Fruit fly (Drosophila melanogaster) whole organism, embryonic: ENCODE results near the gene mRpS7.

Experiments used
- Abd-B ChIP-seq: fragments of 200-800 bp; sonication (Bioruptor generic); optimal IDR thresholded peaks from 2 replicates; lab custom pipeline; 2018; ENCODE audit warnings: missing biosample characterization, mild to moderate bottlenecking, missing genetic modification characterization, moderate library complexity
- Aef1 ChIP-seq: fragments of 200-800 bp; sonication (Bioruptor generic); IDR thresholded peaks from 3 replicates; pipeline ENCODE4 v1.3.6; 2022; ENCODE audit warnings: missing biosample characterization, missing genetic modification characterization
- Atf-2 ChIP-seq: fragments of 200-800 bp; sonication (Bioruptor generic); optimal IDR thresholded peaks from 2 replicates; lab custom pipeline; 2016; ENCODE audit warnings: missing biosample characterization, missing genetic modification characterization
- Bgb ChIP-seq: fragments of 200-800 bp; sonication (Bioruptor generic); IDR thresholded peaks from 2 replicates; pipeline ENCODE4 v1.3.6; 2022; ENCODE audit warnings: missing biosample characterization, missing genetic modification characterization; ENCODE audit not compliant: partially characterized antibody
- CG10543 ChIP-seq: fragments of 200-800 bp; sonication (Bioruptor generic); optimal IDR thresholded peaks from 3 replicates; lab custom pipeline; 2017; ENCODE audit warnings: missing biosample characterization, mild to moderate bottlenecking, missing genetic modification characterization, moderate library complexity
- CG11696 ChIP-seq: fragments of 200-800 bp; sonication (Bioruptor generic); IDR thresholded peaks from 2 replicates; pipeline ENCODE4 v1.3.6; 2022; ENCODE audit warnings: missing biosample characterization, missing genetic modification characterization
- CG1233 ChIP-seq: fragments of 200-800 bp; sonication (Bioruptor generic); optimal IDR thresholded peaks from 4 replicates; lab custom pipeline; 2018; ENCODE audit warnings: missing biosample characterization, mild to moderate bottlenecking, missing genetic modification characterization
- CG13624 ChIP-seq: fragments of 200-800 bp; sonication (Bioruptor generic); optimal IDR thresholded peaks from 2 replicates; lab custom pipeline; 2016; ENCODE audit warnings: missing biosample characterization, missing genetic modification characterization
- CG15073 ChIP-seq: fragments of 200-800 bp; sonication (Bioruptor generic); optimal IDR thresholded peaks from 2 replicates; lab custom pipeline; 2016; ENCODE audit warnings: missing biosample characterization, missing genetic modification characterization
- CG1602 ChIP-seq: fragments of 200-800 bp; sonication (Bioruptor generic); optimal IDR thresholded peaks from 3 replicates; lab custom pipeline; 2016; ENCODE audit warnings: missing biosample characterization, missing genetic modification characterization
- CG17385 ChIP-seq: fragments of 200-800 bp; sonication (Bioruptor generic); optimal IDR thresholded peaks from 3 replicates; lab custom pipeline; 2018; ENCODE audit warnings: missing biosample characterization, mild to moderate bottlenecking, missing genetic modification characterization
- CG17612 ChIP-seq: fragments of 200-800 bp; sonication (Bioruptor generic); IDR thresholded peaks from 2 replicates; pipeline ENCODE4 v1.3.6; 2022; ENCODE audit warnings: missing biosample characterization, missing genetic modification characterization
- CG2199 ChIP-seq: fragments of 200-800 bp; sonication (Bioruptor generic); IDR thresholded peaks from 3 replicates; pipeline ENCODE4 v1.3.6; 2022; ENCODE audit warnings: missing biosample characterization, missing genetic modification characterization
- CG30431 ChIP-seq: fragments of 200-800 bp; sonication (Bioruptor generic); optimal IDR thresholded peaks from 2 replicates; lab custom pipeline; 2017; ENCODE audit warnings: missing biosample characterization, missing genetic modification characterization
- CG42726 ChIP-seq: fragments of 200-800 bp; sonication (Bioruptor generic); IDR thresholded peaks from 2 replicates; pipeline ENCODE4 v1.3.6; 2022; ENCODE audit warnings: missing biosample characterization, missing genetic modification characterization; ENCODE audit not compliant: partially characterized antibody
- CG4360 ChIP-seq: fragments of 200-800 bp; sonication (Bioruptor generic); IDR thresholded peaks from 2 replicates; pipeline ENCODE4 v1.3.6; 2022; ENCODE audit warnings: missing biosample characterization, missing genetic modification characterization
- CG6689 ChIP-seq: fragments of 200-800 bp; sonication (Bioruptor generic); IDR thresholded peaks from 2 replicates; pipeline ENCODE4 v1.3.6; 2022; ENCODE audit warnings: missing biosample characterization, missing genetic modification characterization
- CG7271 ChIP-seq: fragments of 200-800 bp; sonication (Bioruptor generic); optimal IDR thresholded peaks from 2 replicates; lab custom pipeline; 2018; ENCODE audit warnings: missing biosample characterization, mild to moderate bottlenecking, missing genetic modification characterization, moderate library complexity
- CG7556 ChIP-seq: fragments of 200-800 bp; sonication (Bioruptor generic); optimal IDR thresholded peaks from 2 replicates; lab custom pipeline; 2017; ENCODE audit warnings: missing biosample characterization, mild to moderate bottlenecking, missing genetic modification characterization
- CG9876 ChIP-seq: fragments of 200-800 bp; sonication (Bioruptor generic); optimal IDR thresholded peaks from 2 replicates; lab custom pipeline; 2016; ENCODE audit warnings: missing biosample characterization, missing genetic modification characterization
- D19A ChIP-seq: fragments of 200-800 bp; optimal IDR thresholded peaks from 3 replicates; lab custom pipeline; 2019; ENCODE audit warnings: missing biosample characterization, mild to moderate bottlenecking, missing genetic modification characterization, moderate library complexity
- Dek ChIP-seq: fragments of 200-800 bp; sonication (Bioruptor generic); optimal IDR thresholded peaks from 3 replicates; lab custom pipeline; 2019; ENCODE audit warnings: missing biosample characterization, mild to moderate bottlenecking, missing genetic modification characterization, moderate library complexity
- GATAe ChIP-seq: fragments of 200-800 bp; sonication (Bioruptor generic); conservative IDR thresholded peaks from 2 replicates; pipeline ENCODE4 v1.3.6; 2022; ENCODE audit warnings: missing biosample characterization, missing genetic modification characterization
- Gug ChIP-seq: fragments of 200-800 bp; sonication (Bioruptor generic); IDR thresholded peaks from 4 replicates; pipeline ENCODE4 v1.3.6; 2022; ENCODE audit warnings: missing biosample characterization, missing genetic modification characterization
- HLH3B ChIP-seq: fragments of 200-800 bp; sonication (Bioruptor generic); IDR thresholded peaks from 2 replicates; pipeline ENCODE4 v1.3.6; 2022; ENCODE audit warnings: missing biosample characterization, missing genetic modification characterization
- Jarid2 ChIP-seq: fragments of 200-800 bp; sonication (Bioruptor generic); optimal IDR thresholded peaks from 3 replicates; lab custom pipeline; 2017; ENCODE audit warnings: mild to moderate bottlenecking, missing biosample characterization, missing genetic modification reagents, missing genetic modification characterization
- bigmax ChIP-seq: fragments of 200-800 bp; sonication (Bioruptor generic); optimal IDR thresholded peaks from 2 replicates; lab custom pipeline; 2018; ENCODE audit warnings: missing biosample characterization, mild to moderate bottlenecking, missing genetic modification characterization
- cg ChIP-seq: fragments of 200-800 bp; sonication (Bioruptor generic); optimal IDR thresholded peaks from 3 replicates; lab custom pipeline; 2019; ENCODE audit warnings: missing biosample characterization, mild to moderate bottlenecking, missing genetic modification characterization, moderate library complexity
- eyg ChIP-seq: fragments of 200-800 bp; sonication (Bioruptor generic); optimal IDR thresholded peaks from 3 replicates; lab custom pipeline; 2016; ENCODE audit warnings: missing biosample characterization, missing genetic modification characterization
- gcm ChIP-seq: fragments of 200-800 bp; sonication (Bioruptor generic); optimal IDR thresholded peaks from 2 replicates; lab custom pipeline; 2019; ENCODE audit warnings: missing biosample characterization, mild to moderate bottlenecking, missing genetic modification characterization, moderate library complexity
- gem ChIP-seq: fragments of 200-800 bp; sonication (Bioruptor generic); optimal IDR thresholded peaks from 2 replicates; lab custom pipeline; 2019; ENCODE audit warnings: missing biosample characterization, mild to moderate bottlenecking, missing genetic modification characterization, moderate library complexity
- gt ChIP-seq: fragments of 200-800 bp; sonication (Bioruptor generic); IDR thresholded peaks from 2 replicates; pipeline ENCODE4 v1.3.6; 2022; ENCODE audit warnings: missing biosample characterization, missing genetic modification characterization
- hkb ChIP-seq, 2 experiments: fragments of 200-800 bp in 1 of 2; fragments of >200 bp in 1 of 2; sonication (Bioruptor generic) in 1 of 2; IDR thresholded peaks in 1 of 2; optimal IDR thresholded peaks in 1 of 2; 2 replicates each; pipeline versions ENCODE4 v1.3.6 to Lab custom; 2017 to 2022; ENCODE audit warnings: missing biosample characterization in 1 of 2, missing genetic modification characterization in 1 of 2
- inv ChIP-seq: fragments of 200-800 bp; sonication (Bioruptor generic); IDR thresholded peaks from 2 replicates; pipeline ENCODE4 v1.3.6; 2022; ENCODE audit warnings: missing biosample characterization, missing genetic modification characterization; ENCODE audit not compliant: partially characterized antibody
- jigr1 ChIP-seq: fragments of 200-800 bp; sonication (Bioruptor generic); IDR thresholded peaks from 3 replicates; pipeline ENCODE4 v1.3.6; 2022; ENCODE audit warnings: missing biosample characterization, missing genetic modification characterization
- kni ChIP-seq: fragments of 200-800 bp; sonication (Bioruptor generic); optimal IDR thresholded peaks from 3 replicates; lab custom pipeline; 2017; ENCODE audit warnings: mild to moderate bottlenecking, missing biosample characterization, missing genetic modification reagents, missing genetic modification characterization
- lilli ChIP-seq: fragments of 200-800 bp; sonication (Bioruptor generic); optimal IDR thresholded peaks from 3 replicates; lab custom pipeline; 2016; ENCODE audit warnings: missing biosample characterization, missing genetic modification characterization
- lola ChIP-seq, 3 experiments: fragments of >200 bp in 2 of 3; fragments of 200-800 bp in 1 of 3; sonication (Bioruptor generic) in 1 of 3; optimal IDR thresholded peaks; 2 replicates each; lab custom pipeline; 2017 to 2019; ENCODE audit warnings: missing biosample characterization in 3 of 3, missing genetic modification characterization in 3 of 3, mild to moderate bottlenecking in 1 of 3, moderate library complexity in 1 of 3
- lov ChIP-seq, 2 experiments: fragments of 200-800 bp in 1 of 2; fragments of >200 bp in 1 of 2; sonication (Bioruptor generic) in 1 of 2; IDR thresholded peaks in 1 of 2; optimal IDR thresholded peaks in 1 of 2; 2 replicates in 1 of 2; 3 replicates in 1 of 2; pipeline versions ENCODE4 v1.3.6 to Lab custom; 2017 to 2022; ENCODE audit warnings: missing biosample characterization in 1 of 2, missing genetic modification characterization in 1 of 2
- mld ChIP-seq: fragments of 200-800 bp; sonication (Bioruptor generic); IDR thresholded peaks from 3 replicates; pipeline ENCODE4 v1.3.6; 2022; ENCODE audit warnings: missing biosample characterization, missing genetic modification characterization; ENCODE audit not compliant: partially characterized antibody
- nerfin-2 ChIP-seq: fragments of 200-800 bp; sonication (Bioruptor generic); IDR thresholded peaks from 2 replicates; pipeline ENCODE4 v1.3.6; 2022; ENCODE audit warnings: missing biosample characterization, missing genetic modification characterization; ENCODE audit not compliant: partially characterized antibody
- nom ChIP-seq: fragments of 200-800 bp; sonication (Bioruptor generic); optimal IDR thresholded peaks from 2 replicates; lab custom pipeline; 2017; ENCODE audit warnings: missing biosample characterization, missing genetic modification characterization, mild to moderate bottlenecking, moderate library complexity, missing genetic modification reagents
- pzg ChIP-seq: fragments of 200-800 bp; sonication (Bioruptor generic); optimal IDR thresholded peaks from 3 replicates; lab custom pipeline; 2018; ENCODE audit warnings: missing biosample characterization, mild to moderate bottlenecking, missing genetic modification characterization, moderate library complexity
- so ChIP-seq: fragments of 200-800 bp; sonication (Bioruptor generic); IDR thresholded peaks from 3 replicates; pipeline ENCODE4 v1.3.6; 2022; ENCODE audit warnings: missing biosample characterization, missing genetic modification characterization
- sr ChIP-seq: fragments of 200-800 bp; sonication (Bioruptor generic); IDR thresholded peaks from 3 replicates; pipeline ENCODE4 v1.3.6; 2022; ENCODE audit warnings: missing biosample characterization, missing genetic modification characterization
- trem ChIP-seq: fragments of 200-800 bp; optimal IDR thresholded peaks from 3 replicates; lab custom pipeline; 2019; ENCODE audit warnings: missing biosample characterization, mild to moderate bottlenecking, missing genetic modification characterization, moderate library complexity
- trh ChIP-seq: fragments of 200-800 bp; sonication (Bioruptor generic); optimal IDR thresholded peaks from 2 replicates; lab custom pipeline; 2016; ENCODE audit warnings: missing biosample characterization, missing genetic modification characterization
- tup ChIP-seq: fragments of 200-800 bp; sonication (Bioruptor generic); optimal IDR thresholded peaks from 2 replicates; lab custom pipeline; 2016; ENCODE audit warnings: missing biosample characterization, mild to moderate bottlenecking, missing genetic modification characterization, moderate library complexity

The mRpS7 gene

DNA sequence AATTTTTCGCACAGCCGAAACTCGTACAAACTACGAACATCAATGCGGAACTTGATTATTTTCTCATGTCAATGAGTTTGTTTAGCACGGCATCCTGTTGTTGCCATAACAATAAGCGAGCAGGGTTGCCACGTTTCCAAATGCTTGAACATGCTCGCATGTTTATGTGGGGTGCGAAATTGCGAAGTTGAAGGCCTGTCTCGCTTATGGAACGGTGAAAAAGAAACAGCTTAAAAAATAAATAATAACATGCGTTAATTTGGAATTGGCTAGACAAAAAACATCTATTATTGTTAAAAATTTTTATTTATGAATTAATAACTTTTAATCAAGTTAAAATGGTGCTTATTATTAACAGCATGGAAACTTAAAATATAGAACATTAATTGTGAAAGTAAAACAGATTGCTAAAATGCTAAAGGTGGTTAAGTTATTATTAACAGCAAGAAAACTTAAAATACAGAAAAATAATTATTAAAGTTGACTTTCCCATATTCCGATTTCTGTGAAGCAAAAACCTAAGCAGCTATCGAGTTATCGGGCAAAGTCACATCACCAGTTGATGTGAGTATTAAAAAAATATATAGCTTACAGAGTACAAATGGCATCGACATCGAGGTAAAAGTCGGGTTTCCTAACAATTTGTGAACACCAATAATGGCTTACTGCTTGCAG is 44.5 kb downstream of the mRpS7 start, which contains the start of the genes Bug22 and TfIIB (continued):
- TF ChIP-seq CG17612 (GFP tag; lab: Robert Waterston, UW) (no peak), lola (GFP tag; optimal IDR thresholded peaks at IDR 0.05; lab: Kevin White, UChicago) (peak in 1 of 3 experiments; percentile 54), CG2199 (GFP tag; lab: Robert Waterston, UW) (no peak), CG17385 (GFP tag; lab: Kevin White, UChicago) (peak; percentile 66), Aef1 (GFP tag; lab: Robert Waterston, UW) (peak; percentile 66; the same call in 2 of the 3 replicates), Dek (tag; lab: Kevin White, UChicago) (peak; percentile 76), CG1233 (peak; percentile 66), lilli (GFP tag; lab: Kevin White, UChicago) (peak; percentile 86), gt (GFP tag; lab: Robert Waterston, UW) (no peak), CG10543 (GFP tag; lab: Kevin White, UChicago) (peak; percentile 80), GATAe (no peak), Atf-2 (GFP tag; lab: Kevin White, UChicago) (peak; percentile 53), pzg (GFP tag; lab: Kevin White, UChicago) (peak; percentile 53), tup (peak; percentile 61), trem (tag; lab: Kevin White, UChicago) (peak; percentile 56), CG11696 (GFP tag; lab: Robert Waterston, UW) (no peak), CG6689 (peak; percentile 85), eyg (GFP tag; lab: Kevin White, UChicago) (no peak), CG7556 (peak; percentile 69), inv (GFP tag; lab: Robert Waterston, UW) (no peak), CG15073 (no peak), hkb (optimal IDR thresholded peaks at IDR 0.05; lab: Kevin White, UChicago) (no peak), hkb (GFP tag; IDR thresholded peaks at IDR 0.05; lab: Robert Waterston, UW) (peak; percentile 75), kni (GFP tag; lab: Kevin White, UChicago) (no peak), CG9876 (GFP tag; lab: Kevin White, UChicago) (peak; percentile 41), CG30431 (GFP tag; lab: Kevin White, UChicago) (no peak), Bgb (GFP tag; lab: Robert Waterston, UW) (peak; percentile 19; the same call in 1 of the 2 replicates), CG1602 (GFP tag; lab: Kevin White, UChicago) (peak; percentile 71), CG42726 (GFP tag; lab: Robert Waterston, UW) (no peak), gem (tag; lab: Kevin White, UChicago) (peak; percentile 85), gcm (GFP tag; lab: Kevin White, UChicago) (no peak), so (GFP tag; lab: Robert Waterston, UW) (no peak), nerfin-2 (no peak), lov (optimal IDR thresholded peaks at IDR 0.05; lab: Kevin White, UChicago) (no peak), lov (GFP tag; IDR thresholded peaks at IDR 0.05; lab: Robert Waterston, UW) (no peak), Abd-B (GFP tag; lab: Kevin White, UChicago) (peak; percentile 50), CG7271 (peak; percentile 6), mld (no peak), Gug (GFP tag; lab: Robert Waterston, UW) (peak; percentile 65; the same call in 2 of the 4 replicates), jigr1 (GFP tag; lab: Robert Waterston, UW) (no peak), cg (no peak), HLH3B (GFP tag; lab: Robert Waterston, UW) (peak; percentile 58), nom (GFP tag; lab: Kevin White, UChicago) (peak; percentile 62), CG4360 (GFP tag; lab: Robert Waterston, UW) (peak; percentile 40; the same call in 1 of the 2 replicates), D19A (tag; lab: Kevin White, UChicago) (no peak), CG13624 (GFP tag; lab: Kevin White, UChicago) (peak; percentile 62), bigmax (no peak), trh (GFP tag; lab: Kevin White, UChicago) (peak; percentile 24), sr (GFP tag; lab: Robert Waterston, UW) (no peak), Jarid2 (GFP tag; lab: Kevin White, UChicago) (no peak)
